Fruit fly (Drosophila melanogaster) whole organism, embryonic: Measurements from ENCODE around the gene CG43707.

Experiments used
- Adf1 ChIP-seq: fragments of 200-800 bp; sonication (Bioruptor generic); IDR thresholded peaks from 2 replicates; pipeline ENCODE4 v1.3.6; 2022; ENCODE audit warnings: missing biosample characterization, missing genetic modification characterization
- C15 ChIP-seq: fragments of 200-800 bp; sonication (Bioruptor generic); IDR thresholded peaks from 3 replicates; pipeline ENCODE4 v1.3.6; 2022; ENCODE audit warnings: missing biosample characterization, missing genetic modification characterization
- CG10147 ChIP-seq: fragments of 200-800 bp; sonication (Bioruptor generic); optimal IDR thresholded peaks from 2 replicates; lab custom pipeline; 2019; ENCODE audit warnings: missing biosample characterization, mild to moderate bottlenecking, missing genetic modification characterization, moderate library complexity
- CG10267 ChIP-seq: fragments of 200-800 bp; sonication (Bioruptor generic); optimal IDR thresholded peaks from 2 replicates; lab custom pipeline; 2018; ENCODE audit warnings: missing biosample characterization, mild to moderate bottlenecking, missing genetic modification characterization, moderate library complexity
- CG10565 ChIP-seq: fragments of 200-800 bp; sonication (Bioruptor generic); optimal IDR thresholded peaks from 3 replicates; lab custom pipeline; 2016; ENCODE audit warnings: missing biosample characterization, mild to moderate bottlenecking, missing genetic modification characterization
- CG10654 ChIP-seq: fragments of 200-800 bp; sonication (Bioruptor generic); optimal IDR thresholded peaks from 2 replicates; lab custom pipeline; 2016; ENCODE audit warnings: missing biosample characterization, missing genetic modification characterization
- CG11723 ChIP-seq: fragments of 200-800 bp; sonication (Bioruptor generic); optimal IDR thresholded peaks from 2 replicates; lab custom pipeline; 2017; ENCODE audit warnings: missing biosample characterization, mild to moderate bottlenecking, missing genetic modification characterization
- CG12071 ChIP-seq: fragments of 200-800 bp; sonication (Bioruptor generic); optimal IDR thresholded peaks from 3 replicates; lab custom pipeline; 2018; ENCODE audit warnings: missing biosample characterization, mild to moderate bottlenecking, missing genetic modification characterization
- CG1602 ChIP-seq: fragments of 200-800 bp; sonication (Bioruptor generic); optimal IDR thresholded peaks from 3 replicates; lab custom pipeline; 2016; ENCODE audit warnings: missing biosample characterization, missing genetic modification characterization
- CG18011 ChIP-seq: fragments of 200-800 bp; sonication (Bioruptor generic); optimal IDR thresholded peaks from 2 replicates; lab custom pipeline; 2017; ENCODE audit warnings: missing biosample characterization, missing genetic modification characterization, mild to moderate bottlenecking, moderate library complexity, missing genotype
- CG18619 ChIP-seq: fragments of 200-800 bp; sonication (Bioruptor generic); optimal IDR thresholded peaks from 3 replicates; lab custom pipeline; 2017; ENCODE audit warnings: missing biosample characterization, mild to moderate bottlenecking, missing genetic modification characterization
- CG30403 ChIP-seq: fragments of 200-800 bp; sonication (Bioruptor generic); optimal IDR thresholded peaks from 3 replicates; lab custom pipeline; 2016; ENCODE audit warnings: missing biosample characterization, missing genetic modification characterization
- CG31224 ChIP-seq: fragments of 200-800 bp; sonication (Bioruptor generic); IDR thresholded peaks from 2 replicates; pipeline ENCODE4 v1.3.6; 2022; ENCODE audit warnings: missing biosample characterization, missing genetic modification characterization
- CG31441 ChIP-seq: fragments of 200-800 bp; sonication (Bioruptor generic); IDR thresholded peaks from 2 replicates; pipeline ENCODE4 v1.3.6; 2022; ENCODE audit warnings: missing biosample characterization, missing genetic modification characterization
- CG3281 ChIP-seq: fragments of 200-800 bp; sonication (Bioruptor generic); optimal IDR thresholded peaks from 3 replicates; lab custom pipeline; 2017; ENCODE audit warnings: missing biosample characterization, mild to moderate bottlenecking, missing genetic modification characterization
- CG3995 ChIP-seq: fragments of 200-800 bp; sonication (Bioruptor generic); optimal IDR thresholded peaks from 3 replicates; lab custom pipeline; 2016; ENCODE audit warnings: missing biosample characterization, missing genetic modification characterization
- CG8478 ChIP-seq: fragments of >200 bp; optimal IDR thresholded peaks from 2 replicates; lab custom pipeline; 2018
- CG8944 ChIP-seq: fragments of 200-800 bp; sonication (Bioruptor generic); optimal IDR thresholded peaks from 3 replicates; lab custom pipeline; 2016; ENCODE audit warnings: missing biosample characterization, missing genetic modification characterization
- CG9876 ChIP-seq: fragments of 200-800 bp; sonication (Bioruptor generic); optimal IDR thresholded peaks from 2 replicates; lab custom pipeline; 2016; ENCODE audit warnings: missing biosample characterization, missing genetic modification characterization
- CoRest ChIP-seq: fragments of 200-800 bp; sonication (Bioruptor generic); optimal IDR thresholded peaks from 3 replicates; lab custom pipeline; 2018; ENCODE audit warnings: missing biosample characterization, mild to moderate bottlenecking, missing genetic modification characterization, moderate library complexity
- Dad ChIP-seq: fragments of 200-800 bp; sonication (Bioruptor generic); optimal IDR thresholded peaks from 3 replicates; lab custom pipeline; 2016; ENCODE audit warnings: missing biosample characterization, missing genetic modification characterization
- Dip3 ChIP-seq: fragments of 200-800 bp; sonication (Bioruptor generic); optimal IDR thresholded peaks from 3 replicates; lab custom pipeline; 2016; ENCODE audit warnings: missing biosample characterization, missing genetic modification characterization
- Doc3 ChIP-seq: fragments of 200-800 bp; sonication (Bioruptor generic); IDR thresholded peaks from 3 replicates; pipeline ENCODE4 v1.3.6; 2022; ENCODE audit warnings: missing biosample characterization, missing genetic modification characterization; ENCODE audit not compliant: partially characterized antibody
- Drgx ChIP-seq: fragments of 200-800 bp; sonication (Bioruptor generic); IDR thresholded peaks from 2 replicates; pipeline ENCODE4 v1.3.6; 2022; ENCODE audit warnings: missing biosample characterization, missing genetic modification characterization
- H15 ChIP-seq: fragments of 200-800 bp; sonication (Bioruptor generic); IDR thresholded peaks from 3 replicates; pipeline ENCODE4 v1.3.6; 2022; ENCODE audit warnings: missing biosample characterization, missing genetic modification characterization
- Hand ChIP-seq: fragments of 200-800 bp; sonication (Bioruptor generic); optimal IDR thresholded peaks from 2 replicates; lab custom pipeline; 2017; ENCODE audit warnings: mild to moderate bottlenecking, missing biosample characterization, missing genetic modification reagents, missing genetic modification characterization
- HmgZ ChIP-seq: fragments of 200-800 bp; sonication (Bioruptor generic); optimal IDR thresholded peaks from 2 replicates; lab custom pipeline; 2018; ENCODE audit warnings: missing biosample characterization, mild to moderate bottlenecking, missing genetic modification characterization
- NfI ChIP-seq: fragments of 200-800 bp; sonication (Bioruptor generic); optimal IDR thresholded peaks from 3 replicates; lab custom pipeline; 2018; ENCODE audit warnings: missing biosample characterization, mild to moderate bottlenecking, missing genetic modification characterization, moderate library complexity
- Optix ChIP-seq: fragments of 200-800 bp; sonication (Bioruptor generic); IDR thresholded peaks from 3 replicates; pipeline ENCODE4 v1.3.6; 2022; ENCODE audit warnings: missing biosample characterization, missing genetic modification characterization
- Rfx ChIP-seq: fragments of 200-800 bp; sonication (Bioruptor generic); IDR thresholded peaks from 2 replicates; pipeline ENCODE4 v1.3.6; 2022; ENCODE audit warnings: missing biosample characterization, missing genetic modification characterization
- Sox102F ChIP-seq: fragments of 200-800 bp; sonication (Bioruptor generic); optimal IDR thresholded peaks from 2 replicates; lab custom pipeline; 2018; ENCODE audit warnings: missing biosample characterization, mild to moderate bottlenecking, missing genetic modification characterization, moderate library complexity
- Ssrp ChIP-seq: fragments of 200-800 bp; sonication (Bioruptor generic); optimal IDR thresholded peaks from 2 replicates; lab custom pipeline; 2018; ENCODE audit warnings: missing biosample characterization, mild to moderate bottlenecking, missing genetic modification characterization, moderate library complexity
- Xrp1 ChIP-seq: fragments of 200-800 bp; sonication (Bioruptor generic); IDR thresholded peaks from 2 replicates; pipeline ENCODE4 v1.3.6; 2022; ENCODE audit warnings: missing biosample characterization, missing genetic modification characterization
- al ChIP-seq: fragments of 200-800 bp; sonication (Bioruptor generic); IDR thresholded peaks from 2 replicates; pipeline ENCODE4 v1.3.6; 2022; ENCODE audit warnings: missing biosample characterization, missing genetic modification characterization
- ato ChIP-seq: fragments of 200-800 bp; sonication (Bioruptor generic); IDR thresholded peaks from 2 replicates; pipeline ENCODE4 v1.3.6; 2022; ENCODE audit warnings: missing biosample characterization, missing genetic modification characterization; ENCODE audit not compliant: partially characterized antibody
- bsh ChIP-seq, 2 experiments: fragments of 200-800 bp; sonication (Bioruptor generic); optimal IDR thresholded peaks; 2 replicates each; lab custom pipeline; 2017 to 2018; ENCODE audit warnings: mild to moderate bottlenecking in 2 of 2, missing biosample characterization in 2 of 2, missing genetic modification characterization in 2 of 2, moderate library complexity in 1 of 2
- esg ChIP-seq: fragments of 200-800 bp; sonication (Bioruptor generic); conservative IDR thresholded peaks from 2 replicates; pipeline ENCODE4 v1.3.6; 2022; ENCODE audit warnings: missing biosample characterization, missing genetic modification characterization
- fd64A ChIP-seq: fragments of 200-800 bp; sonication (Bioruptor generic); optimal IDR thresholded peaks from 3 replicates; lab custom pipeline; 2018; ENCODE audit warnings: missing biosample characterization, mild to moderate bottlenecking, missing genetic modification characterization
- fru ChIP-seq: fragments of >200 bp; optimal IDR thresholded peaks from 2 replicates; lab custom pipeline; 2017
- fu2 ChIP-seq: fragments of 200-800 bp; sonication (Bioruptor generic); optimal IDR thresholded peaks from 2 replicates; lab custom pipeline; 2016; ENCODE audit warnings: missing biosample characterization, missing genetic modification characterization
- gro ChIP-seq: fragments of 200-800 bp; sonication (Bioruptor generic); optimal IDR thresholded peaks from 2 replicates; lab custom pipeline; 2016; ENCODE audit warnings: missing biosample characterization, missing genetic modification characterization
- her ChIP-seq: fragments of 200-800 bp; sonication (Bioruptor generic); optimal IDR thresholded peaks from 2 replicates; lab custom pipeline; 2016; ENCODE audit warnings: missing biosample characterization, missing genetic modification characterization
- luna ChIP-seq: fragments of 200-800 bp; sonication (Bioruptor generic); optimal IDR thresholded peaks from 2 replicates; lab custom pipeline; 2016; ENCODE audit warnings: missing biosample characterization, missing genetic modification characterization
- odd ChIP-seq: fragments of 200-800 bp; sonication (Bioruptor generic); optimal IDR thresholded peaks from 2 replicates; lab custom pipeline; 2017; ENCODE audit warnings: missing biosample characterization, mild to moderate bottlenecking, missing genetic modification characterization
- pum ChIP-seq: fragments of 200-800 bp; sonication (Bioruptor generic); optimal IDR thresholded peaks from 2 replicates; lab custom pipeline; 2016; ENCODE audit warnings: missing biosample characterization, missing genetic modification characterization
- rib ChIP-seq: fragments of 200-800 bp; sonication (Bioruptor generic); IDR thresholded peaks from 2 replicates; pipeline ENCODE4 v1.3.6; 2022; ENCODE audit warnings: missing biosample characterization, missing genetic modification characterization
- salm ChIP-seq: fragments of 200-800 bp; sonication (Bioruptor generic); optimal IDR thresholded peaks from 2 replicates; lab custom pipeline; 2018; ENCODE audit warnings: missing biosample characterization, mild to moderate bottlenecking, missing genetic modification characterization
- sug ChIP-seq: fragments of 200-800 bp; optimal IDR thresholded peaks from 2 replicates; lab custom pipeline; 2019; ENCODE audit warnings: missing biosample characterization, mild to moderate bottlenecking, missing genetic modification characterization, moderate library complexity
- toy ChIP-seq: fragments of 200-800 bp; sonication (Bioruptor generic); IDR thresholded peaks from 2 replicates; pipeline ENCODE4 v1.3.6; 2022; ENCODE audit warnings: missing biosample characterization, missing genetic modification characterization
- vvl ChIP-seq: fragments of 200-800 bp; sonication (Bioruptor generic); IDR thresholded peaks from 2 replicates; pipeline ENCODE4 v1.3.6; 2022; ENCODE audit warnings: missing biosample characterization, missing genetic modification characterization

Gene CG43707

DNA sequence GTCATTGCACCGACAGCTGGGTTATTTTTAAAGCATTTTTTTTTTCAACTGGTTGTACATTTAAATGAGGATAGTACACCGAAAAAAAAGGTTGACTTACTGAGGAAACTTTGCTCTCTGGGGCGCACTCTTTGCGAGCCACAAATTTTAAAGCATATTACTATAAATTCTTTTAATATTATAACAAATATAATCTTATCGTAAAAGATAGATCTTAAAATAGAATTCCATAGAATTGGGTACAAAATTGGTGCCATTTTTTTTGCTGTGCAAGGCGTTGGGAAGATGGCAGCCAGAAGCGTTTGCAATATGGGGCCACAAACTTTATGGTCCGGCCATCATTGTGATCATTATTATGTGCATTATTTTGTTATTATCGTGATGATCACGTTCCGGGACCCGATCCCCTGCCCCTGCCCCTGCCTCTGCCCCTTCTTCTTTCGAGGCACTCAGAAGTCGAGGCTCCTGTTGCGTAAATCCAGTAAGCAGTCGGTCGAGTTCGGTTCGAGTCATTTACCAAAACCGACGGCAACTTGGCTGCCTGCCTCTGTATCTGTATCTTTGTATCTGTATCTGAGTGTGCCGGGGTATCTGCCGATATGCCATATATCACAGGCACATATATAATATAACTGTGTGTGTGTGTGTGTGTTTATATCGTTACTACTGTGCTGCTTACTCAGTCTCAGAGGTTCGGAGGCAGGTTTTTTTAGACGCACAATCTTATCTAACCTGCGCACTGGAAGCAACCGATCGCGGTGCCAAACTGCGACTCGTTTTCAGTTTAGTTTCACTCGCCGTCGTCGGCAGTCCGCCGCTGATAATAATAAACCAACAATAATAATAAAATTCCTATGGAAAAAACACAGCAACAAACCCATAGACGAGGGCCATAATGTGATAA is 21.4 kb downstream of the CG43707 start (continued):
- TF ChIP-seq CG10565 (GFP tag; lab: Kevin White, UChicago): no peak
- TF ChIP-seq H15 (GFP tag; lab: Robert Waterston, UW): no peak
- TF ChIP-seq CoRest (tag; lab: Kevin White, UChicago): peak; percentile 42
- TF ChIP-seq ato: no peak
- no peak for TF ChIP-seq Dad (GFP tag; lab: Kevin White, UChicago)
- TF ChIP-seq fd64A (GFP tag; lab: Kevin White, UChicago): no peak
- TF ChIP-seq Xrp1: peak; percentile 27; the same call in 1 of the 2 replicates
- TF ChIP-seq Dip3 (GFP tag; lab: Kevin White, UChicago): no peak
- peak; percentile 63 for TF ChIP-seq CG31441 (GFP tag; lab: Robert Waterston, UW)
- TF ChIP-seq Hand (GFP tag; lab: Kevin White, UChicago): no peak
- TF ChIP-seq CG9876 (GFP tag; lab: Kevin White, UChicago): no peak
- peak; percentile 16 for TF ChIP-seq CG18619 (GFP tag; lab: Kevin White, UChicago)
- no peak for TF ChIP-seq CG31224 (GFP tag; lab: Robert Waterston, UW)
- TF ChIP-seq Optix: no peak
- peak; percentile 60 for TF ChIP-seq sug (tag; lab: Kevin White, UChicago)
- no peak; the same call in 1 of the 2 replicates for TF ChIP-seq esg (GFP tag; lab: Robert Waterston, UW)
- TF ChIP-seq CG10267: peak; percentile 38
- TF ChIP-seq Adf1 (GFP tag; lab: Robert Waterston, UW): no peak
- TF ChIP-seq Rfx (GFP tag; lab: Robert Waterston, UW): peak; percentile 31; the same call in 1 of the 2 replicates
- no peak for TF ChIP-seq CG8944
- TF ChIP-seq Ssrp (tag; lab: Kevin White, UChicago): peak; percentile 42
- TF ChIP-seq CG10147: no peak
- no peak for TF ChIP-seq al (GFP tag; lab: Robert Waterston, UW)
- TF ChIP-seq Drgx (GFP tag; lab: Robert Waterston, UW): peak; percentile 72
- TF ChIP-seq Doc3 (GFP tag; lab: Robert Waterston, UW): no peak
- peak; percentile 30 for TF ChIP-seq CG3995 (GFP tag; lab: Kevin White, UChicago)
- no peak for TF ChIP-seq CG1602 (GFP tag; lab: Kevin White, UChicago)
- TF ChIP-seq bsh (GFP tag; optimal IDR thresholded peaks at IDR 0.05; lab: Kevin White, UChicago): peak; percentile 42 to 75
- TF ChIP-seq odd (GFP tag; lab: Kevin White, UChicago): peak; percentile 42
- TF ChIP-seq CG18011 (GFP tag; lab: Kevin White, UChicago): no peak
- no peak for TF ChIP-seq CG12071
- no peak for TF ChIP-seq CG10654 (GFP tag; lab: Kevin White, UChicago)
- no peak for TF ChIP-seq her (GFP tag; lab: Kevin White, UChicago)
- no peak for TF ChIP-seq CG11723 (GFP tag; lab: Kevin White, UChicago)
- peak; percentile 23 for TF ChIP-seq HmgZ (tag; lab: Kevin White, UChicago)
- no peak for TF ChIP-seq rib
- no peak for TF ChIP-seq NfI (GFP tag; lab: Kevin White, UChicago)
- peak; percentile 63 for TF ChIP-seq gro (GFP tag; lab: Kevin White, UChicago)
- no peak for TF ChIP-seq CG8478 (lab: Kevin White, UChicago)
- TF ChIP-seq CG3281: no peak
- TF ChIP-seq pum (GFP tag; lab: Kevin White, UChicago): no peak
- TF ChIP-seq Sox102F (GFP tag; lab: Kevin White, UChicago): peak; percentile 64
- peak; percentile 3 for TF ChIP-seq CG30403 (GFP tag; lab: Kevin White, UChicago)
- no peak for TF ChIP-seq salm (tag; lab: Kevin White, UChicago)
- peak; percentile 25 for TF ChIP-seq vvl (GFP tag; lab: Robert Waterston, UW)
- no peak for TF ChIP-seq fru (lab: Kevin White, UChicago)
- no peak for TF ChIP-seq C15 (GFP tag; lab: Robert Waterston, UW)
- TF ChIP-seq fu2 (GFP tag; lab: Kevin White, UChicago): no peak
- TF ChIP-seq luna (GFP tag; lab: Kevin White, UChicago): no peak
- TF ChIP-seq toy (GFP tag; lab: Robert Waterston, UW): no peak
